Worm (Caenorhabditis elegans) whole organism, L1 larva: Measurements from ENCODE around the gene clec-264.

ENCODE experiments used
- aly-2 ChIP-seq: fragments of 150-350 bp; optimal IDR thresholded peaks from 2 replicates; lab custom pipeline; 2014; ENCODE audit warnings: missing biosample characterization, missing genetic modification characterization
- nhr-71 ChIP-seq: sonication (generic microtip); optimal IDR thresholded peaks from 2 replicates; lab custom pipeline; 2016; ENCODE audit warnings: mild to moderate bottlenecking, missing genetic modification characterization, moderate library complexity, missing compliant biosample characterization
- nhr-76 ChIP-seq: sonication (generic microtip); optimal IDR thresholded peaks from 2 replicates; lab custom pipeline; 2017; ENCODE audit warnings: missing biosample characterization, missing genetic modification characterization
- pqm-1 ChIP-seq: sonication (generic microtip); optimal IDR thresholded peaks from 3 replicates; lab custom pipeline; 2017; ENCODE audit warnings: missing biosample characterization, missing genetic modification characterization
- unc-130 ChIP-seq: fragments of 150-350 bp; optimal IDR thresholded peaks from 2 replicates; lab custom pipeline; 2017; ENCODE audit warnings: missing biosample characterization, missing genetic modification characterization, inconsistent platforms
- ztf-11 ChIP-seq, 2 experiments: sonication (generic microtip); optimal IDR thresholded peaks; 2 replicates each; lab custom pipeline; 2016 to 2017; ENCODE audit warnings: missing genetic modification characterization in 2 of 2, missing biosample characterization in 1 of 2, missing compliant biosample characterization in 1 of 2

DNA sequence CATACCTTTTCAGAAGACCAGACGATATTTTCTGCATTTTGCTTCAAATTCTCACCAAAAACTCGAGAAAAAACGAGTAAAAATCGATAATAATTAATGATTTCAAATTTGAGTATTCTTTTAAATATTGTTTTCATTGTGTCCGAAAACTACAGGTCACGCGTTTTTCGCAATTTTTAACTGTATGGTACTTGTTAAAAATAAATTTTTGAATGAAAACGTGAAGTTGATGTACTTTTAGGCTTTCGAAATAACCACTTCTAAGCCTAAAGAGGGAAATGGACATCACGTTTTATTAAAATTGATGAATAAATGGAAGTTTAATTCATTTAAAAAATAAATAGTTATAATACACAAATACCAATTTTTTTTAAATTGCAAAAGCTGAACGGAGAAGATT lies 47.6 kb downstream of the clec-264 start, which contains the start of gene Y44A6D.5:
- TF ChIP-seq nhr-76 (tag; lab: Kevin White, UChicago), result no peak
- no peak for TF ChIP-seq pqm-1 (tag; lab: Kevin White, UChicago)
- TF ChIP-seq unc-130, result no peak
- no peak for TF ChIP-seq nhr-71 (tag; lab: Kevin White, UChicago)
- no peak for TF ChIP-seq aly-2
- TF ChIP-seq ztf-11 (tag; optimal IDR thresholded peaks at IDR 0.05; lab: Kevin White, UChicago), result no peak
